Fruit fly (Drosophila melanogaster) whole organism, wandering third instar larva: ENCODE measurements around the gene Rpn11.
A peak's percentile ranks its signal among the peaks of the same experiment; 100 is the strongest.

ENCODE experiments used
- Abd-B ChIP-seq: fragments of >200 bp; optimal IDR thresholded peaks from 2 replicates; lab custom pipeline; 2017; ENCODE audit warnings: missing biosample characterization, missing genetic modification characterization
- CG32264 ChIP-seq: fragments of 200-800 bp; sonication (Bioruptor generic); optimal IDR thresholded peaks from 2 replicates; lab custom pipeline; 2016; ENCODE audit warnings: missing biosample characterization, missing genetic modification characterization
- CG9705 ChIP-seq: fragments of 200-800 bp; sonication (Bioruptor generic); optimal IDR thresholded peaks from 2 replicates; lab custom pipeline; 2018; ENCODE audit warnings: missing biosample characterization, mild to moderate bottlenecking, missing genetic modification characterization
- CrebA ChIP-seq: fragments of 200-800 bp; sonication (Bioruptor generic); optimal IDR thresholded peaks from 2 replicates; lab custom pipeline; 2016; ENCODE audit warnings: missing biosample characterization, mild to moderate bottlenecking, missing genetic modification characterization, borderline replicate concordance
- Dfd ChIP-seq: fragments of >200 bp; optimal IDR thresholded peaks from 2 replicates; lab custom pipeline; 2017; ENCODE audit warnings: missing biosample characterization, missing genetic modification characterization
- Dif ChIP-seq: fragments of 200-275, 200-300 bp; sonication (Bioruptor generic); optimal IDR thresholded peaks from 2 replicates; lab custom pipeline; 2018; ENCODE audit warnings: missing biosample characterization, missing genetic modification characterization; ENCODE audit not compliant: partially characterized antibody
- GATAd ChIP-seq: sonication (Bioruptor generic); optimal IDR thresholded peaks from 2 replicates; lab custom pipeline; 2016; ENCODE audit warnings: missing biosample characterization, missing genetic modification characterization
- HLH106 ChIP-seq: fragments of 200-800 bp; optimal IDR thresholded peaks from 3 replicates; lab custom pipeline; 2019; ENCODE audit warnings: missing biosample characterization, mild to moderate bottlenecking, missing genetic modification characterization, moderate library complexity
- Hnf4 ChIP-seq: fragments of 200-800 bp; sonication (Bioruptor generic); optimal IDR thresholded peaks from 2 replicates; lab custom pipeline; 2016; ENCODE audit warnings: missing biosample characterization, mild to moderate bottlenecking, missing genetic modification characterization
- Hr78 ChIP-seq: fragments of >200 bp; optimal IDR thresholded peaks from 2 replicates; lab custom pipeline; 2017; ENCODE audit warnings: missing biosample characterization, missing genetic modification characterization
- Hr83 ChIP-seq: fragments of 200-300 bp; sonication (Bioruptor generic); optimal IDR thresholded peaks from 2 replicates; lab custom pipeline; 2016; ENCODE audit warnings: missing biosample characterization, mild to moderate bottlenecking, missing genetic modification characterization, moderate library complexity; ENCODE audit not compliant: poor library complexity, severe bottlenecking
- Jra ChIP-seq: sonication (Bioruptor generic); optimal IDR thresholded peaks from 2 replicates; lab custom pipeline; 2016; ENCODE audit warnings: missing biosample characterization, missing genetic modification characterization
- Mio ChIP-seq: sonication (Bioruptor generic); optimal IDR thresholded peaks from 2 replicates; lab custom pipeline; 2016; ENCODE audit warnings: missing biosample characterization, missing genetic modification characterization
- Myc ChIP-seq: fragments of >200 bp; optimal IDR thresholded peaks from 2 replicates; lab custom pipeline; 2017
- N ChIP-seq: fragments of >200 bp; optimal IDR thresholded peaks from 2 replicates; lab custom pipeline; 2018; ENCODE audit warnings: missing biosample characterization, missing external identifiers, missing genetic modification characterization
- OdsH ChIP-seq: fragments of 200-800 bp; sonication (Bioruptor generic); optimal IDR thresholded peaks from 2 replicates; lab custom pipeline; 2016; ENCODE audit warnings: missing biosample characterization, mild to moderate bottlenecking, missing genetic modification characterization
- Rel ChIP-seq, 2 experiments: fragments of 200-800 bp; sonication (Bioruptor generic) in 1 of 2; optimal IDR thresholded peaks; 2 replicates in 1 of 2; 3 replicates in 1 of 2; lab custom pipeline; 2016 to 2019; ENCODE audit warnings: mild to moderate bottlenecking in 2 of 2, missing biosample characterization in 2 of 2, missing genetic modification characterization in 2 of 2, moderate library complexity in 1 of 2
- Sp1 ChIP-seq: fragments of 200-800 bp; sonication (Bioruptor generic); optimal IDR thresholded peaks from 3 replicates; lab custom pipeline; 2019; ENCODE audit warnings: missing biosample characterization, mild to moderate bottlenecking, missing genetic modification characterization, moderate library complexity
- Vsx2 ChIP-seq: fragments of 200-300, 225-300 bp; sonication (Bioruptor generic); optimal IDR thresholded peaks from 2 replicates; lab custom pipeline; 2018; ENCODE audit warnings: missing biosample characterization, missing genetic modification characterization; ENCODE audit not compliant: partially characterized antibody
- br ChIP-seq: fragments of 200-800 bp; sonication (Bioruptor generic); optimal IDR thresholded peaks from 2 replicates; lab custom pipeline; 2016; ENCODE audit warnings: missing biosample characterization, missing genetic modification characterization
- brk ChIP-seq: fragments of 200-800 bp; sonication (Bioruptor generic); optimal IDR thresholded peaks from 2 replicates; lab custom pipeline; 2016; ENCODE audit warnings: missing biosample characterization, mild to moderate bottlenecking, missing genetic modification characterization
- dl ChIP-seq, 2 experiments: fragments of 175-275, 200-275 bp in 1 of 2; fragments of 200-275 bp in 1 of 2; sonication (Bioruptor generic); optimal IDR thresholded peaks; lab custom pipeline; 2018; ENCODE audit warnings: mild to moderate bottlenecking in 2 of 2, missing biosample characterization in 2 of 2, missing genetic modification characterization in 2 of 2, moderate library complexity in 2 of 2; ENCODE audit not compliant: partially characterized antibody in 2 of 2, insufficient read depth in 1 of 2
- dmrt93B ChIP-seq: fragments of 200-800 bp; sonication (Bioruptor generic); optimal IDR thresholded peaks from 2 replicates; lab custom pipeline; 2018; ENCODE audit warnings: missing biosample characterization, mild to moderate bottlenecking, missing genetic modification characterization
- dsf ChIP-seq: sonication (Bioruptor generic); optimal IDR thresholded peaks from 2 replicates; lab custom pipeline; 2016; ENCODE audit warnings: missing biosample characterization, missing genetic modification characterization, borderline replicate concordance
- ey ChIP-seq: fragments of 200-800 bp; sonication (Bioruptor generic); optimal IDR thresholded peaks from 2 replicates; lab custom pipeline; 2016; ENCODE audit warnings: missing biosample characterization, missing genetic modification characterization
- foxo ChIP-seq, 2 experiments: fragments of 200-800 bp; sonication (Bioruptor generic); optimal IDR thresholded peaks; 2 replicates in 1 of 2; 3 replicates in 1 of 2; lab custom pipeline; 2016 to 2017; ENCODE audit warnings: missing biosample characterization in 2 of 2, missing genetic modification characterization in 2 of 2
- fru ChIP-seq: fragments of 200-800 bp; sonication (Bioruptor generic); optimal IDR thresholded peaks from 3 replicates; lab custom pipeline; 2016; ENCODE audit warnings: missing biosample characterization, mild to moderate bottlenecking, missing genetic modification characterization
- h ChIP-seq: fragments of 200-800 bp; sonication (Bioruptor generic); optimal IDR thresholded peaks from 3 replicates; lab custom pipeline; 2016; ENCODE audit warnings: missing biosample characterization, mild to moderate bottlenecking, missing genetic modification characterization
- jim ChIP-seq: fragments of 175-275, 200-325 bp; sonication (Bioruptor generic); optimal IDR thresholded peaks from 2 replicates; lab custom pipeline; 2016; ENCODE audit warnings: missing biosample characterization, mild to moderate bottlenecking, missing genetic modification characterization
- lola ChIP-seq: fragments of >200 bp; optimal IDR thresholded peaks from 2 replicates; lab custom pipeline; 2017; ENCODE audit warnings: missing biosample characterization, missing genetic modification characterization
- pan ChIP-seq: fragments of >200 bp; optimal IDR thresholded peaks from 2 replicates; lab custom pipeline; 2017
- psq ChIP-seq: fragments of 200-800 bp; sonication (Bioruptor generic); optimal IDR thresholded peaks from 3 replicates; lab custom pipeline; 2017; ENCODE audit warnings: missing biosample characterization, mild to moderate bottlenecking, missing genetic modification characterization, moderate library complexity
- rgr ChIP-seq: fragments of 200-800 bp; sonication (Bioruptor generic); optimal IDR thresholded peaks from 3 replicates; lab custom pipeline; 2016; ENCODE audit warnings: missing biosample characterization, mild to moderate bottlenecking, missing genetic modification characterization
- sage ChIP-seq: fragments of 200-800 bp; sonication (Bioruptor generic); optimal IDR thresholded peaks from 2 replicates; lab custom pipeline; 2016; ENCODE audit warnings: missing biosample characterization, mild to moderate bottlenecking, missing genetic modification characterization
- sv ChIP-seq: fragments of 200-800 bp; sonication (Bioruptor generic); optimal IDR thresholded peaks from 3 replicates; lab custom pipeline; 2016; ENCODE audit warnings: missing biosample characterization, missing genetic modification characterization
- tai ChIP-seq: sonication (Bioruptor generic); optimal IDR thresholded peaks from 2 replicates; lab custom pipeline; 2016; ENCODE audit warnings: missing biosample characterization, missing genetic modification characterization
- usp ChIP-seq: fragments of >200 bp; optimal IDR thresholded peaks from 2 replicates; lab custom pipeline; 2017; ENCODE audit warnings: missing biosample characterization, missing genetic modification characterization
- woc ChIP-seq: sonication (Bioruptor generic); optimal IDR thresholded peaks from 2 replicates; lab custom pipeline; 2016; ENCODE audit warnings: missing biosample characterization, mild to moderate bottlenecking, missing genetic modification characterization

The Rpn11 gene

dm6 chr2L:5084586-5085257 lies 25.1 kb upstream of the Rpn11 start:
- TF ChIP-seq HLH106 = peak; percentile 52
- peak; percentile 71 for TF ChIP-seq fru (GFP tag; lab: Kevin White, UChicago)
- TF ChIP-seq dl (GFP tag; optimal IDR thresholded peaks at IDR 0.05; lab: Kevin White, UChicago; ENCODE audit: insufficient read depth in 1 of 2, partially characterized antibody in 2 of 2) = no peak
- no peak for TF ChIP-seq Dif (GFP tag; lab: Kevin White, UChicago)
- no peak for TF ChIP-seq sage (GFP tag; lab: Kevin White, UChicago)
- peak in 1 of 2 experiments; percentile 56 for TF ChIP-seq foxo (GFP tag; optimal IDR thresholded peaks at IDR 0.05; lab: Kevin White, UChicago)
- no peak for TF ChIP-seq Rel (GFP tag; optimal IDR thresholded peaks at IDR 0.05; lab: Kevin White, UChicago)
- no peak for TF ChIP-seq Rel (tag; optimal IDR thresholded peaks at IDR 0.05; lab: Kevin White, UChicago)
- no peak for TF ChIP-seq Hr78 (GFP tag; lab: Kevin White, UChicago)
- TF ChIP-seq Abd-B (GFP tag; lab: Kevin White, UChicago) = no peak
- TF ChIP-seq sv (GFP tag; lab: Kevin White, UChicago) = no peak
- TF ChIP-seq h = peak; percentile 51
- TF ChIP-seq Jra (GFP tag; lab: Kevin White, UChicago) = peak; percentile 48
- peak; percentile 78 for TF ChIP-seq ey (GFP tag; lab: Kevin White, UChicago)
- TF ChIP-seq Mio = no peak
- TF ChIP-seq GATAd = peak; percentile 6
- TF ChIP-seq brk = no peak
- no peak for TF ChIP-seq pan (lab: Kevin White, UChicago)
- TF ChIP-seq lola (GFP tag; lab: Kevin White, UChicago) = no peak
- no peak for TF ChIP-seq dmrt93B (GFP tag; lab: Kevin White, UChicago)
- peak; percentile 63 for TF ChIP-seq OdsH (GFP tag; lab: Kevin White, UChicago)
- no peak for TF ChIP-seq Dfd
- TF ChIP-seq br (GFP tag; lab: Kevin White, UChicago) = peak; percentile 64
- TF ChIP-seq tai (GFP tag; lab: Kevin White, UChicago) = peak; percentile 57
- peak; percentile 16 for TF ChIP-seq woc (GFP tag; lab: Kevin White, UChicago)
- no peak for TF ChIP-seq CG32264 (GFP tag; lab: Kevin White, UChicago)
- no peak for TF ChIP-seq Hr83 (GFP tag; lab: Kevin White, UChicago)
- no peak for TF ChIP-seq CG9705 (GFP tag; lab: Kevin White, UChicago)
- TF ChIP-seq Sp1 (GFP tag; lab: Kevin White, UChicago) = peak; percentile 30
- peak; percentile 5 for TF ChIP-seq dsf (GFP tag; lab: Kevin White, UChicago)
- TF ChIP-seq rgr (GFP tag; lab: Kevin White, UChicago) = peak; percentile 25
- TF ChIP-seq Hnf4 (GFP tag; lab: Kevin White, UChicago) = peak; percentile 44
- TF ChIP-seq CrebA (GFP tag; lab: Kevin White, UChicago) = no peak
- no peak for TF ChIP-seq N
- TF ChIP-seq jim (GFP tag; lab: Kevin White, UChicago) = no peak
- TF ChIP-seq psq (GFP tag; lab: Kevin White, UChicago) = peak; percentile 28
- TF ChIP-seq Vsx2 (GFP tag; lab: Kevin White, UChicago) = no peak
- TF ChIP-seq usp = no peak
- TF ChIP-seq Myc = no peak

- TF ChIP-seq woc (GFP tag; lab: Kevin White, UChicago) = no peak
- no peak for TF ChIP-seq rgr (GFP tag; lab: Kevin White, UChicago)
- TF ChIP-seq Mio = no peak
- TF ChIP-seq jim (GFP tag; lab: Kevin White, UChicago) = no peak
- TF ChIP-seq Rel (GFP tag; optimal IDR thresholded peaks at IDR 0.05; lab: Kevin White, UChicago) = no peak
- TF ChIP-seq Rel (tag; optimal IDR thresholded peaks at IDR 0.05; lab: Kevin White, UChicago) = no peak
- no peak for TF ChIP-seq tai (GFP tag; lab: Kevin White, UChicago)
- no peak for TF ChIP-seq Hnf4 (GFP tag; lab: Kevin White, UChicago)
- TF ChIP-seq Abd-B (GFP tag; lab: Kevin White, UChicago) = no peak
- TF ChIP-seq Dif (GFP tag; lab: Kevin White, UChicago) = no peak
- TF ChIP-seq, all 38 proteins: peak for 0
Observed at dm6 chr2L:5080225-5080867, 20.8 kb upstream of the Rpn11 start.
